Worm (Caenorhabditis elegans) whole organism, L4 larva: ENCODE measurements around the gene Y34B4A.2.

Experiments used
- F37D6.2 ChIP-seq: sonication (generic microtip); optimal IDR thresholded peaks from 2 replicates; lab custom pipeline; 2016; ENCODE audit warnings: mild to moderate bottlenecking, missing genetic modification characterization, missing compliant biosample characterization
- Y105C5A.15 ChIP-seq: fragments of 200-800 bp; sonication (Bioruptor generic); IDR thresholded peaks from 2 replicates; pipeline ENCODE4 v1.3.6; 2022; ENCODE audit warnings: missing genetic modification characterization, missing compliant biosample characterization
- Y5F2A.4 ChIP-seq: fragments of 200-800 bp; sonication (Bioruptor generic); optimal IDR thresholded peaks from 2 replicates; lab custom pipeline; 2018; ENCODE audit warnings: mild to moderate bottlenecking, missing genetic modification characterization, missing compliant biosample characterization
- Y75B8A.6 ChIP-seq: fragments of 200-800 bp; sonication (Bioruptor generic); IDR thresholded peaks from 2 replicates; pipeline ENCODE4 v1.3.6; 2022; ENCODE audit warnings: missing genetic modification reagents, missing genetic modification characterization, missing compliant biosample characterization
- ZK337.2 ChIP-seq: fragments of 200-800 bp; sonication (Bioruptor generic); IDR thresholded peaks from 2 replicates; pipeline ENCODE4 v1.3.6; 2022; ENCODE audit warnings: missing genetic modification reagents, missing genetic modification characterization, missing compliant biosample characterization
- aha-1 ChIP-seq: fragments of 150-350 bp; peaks from one replicate; lab custom pipeline; 2014; ENCODE audit warnings: missing biosample characterization, missing genetic modification characterization
- ceh-20 ChIP-seq: fragments of 200-800 bp; sonication (Bioruptor generic); IDR thresholded peaks from 2 replicates; pipeline ENCODE4 v1.3.6; 2022; ENCODE audit warnings: missing genetic modification reagents, missing genetic modification characterization, missing compliant biosample characterization
- ceh-28 ChIP-seq: fragments of 150-350 bp; optimal IDR thresholded peaks from 2 replicates; lab custom pipeline; 2014; ENCODE audit warnings: missing biosample characterization, missing genetic modification reagents, missing genetic modification characterization
- ceh-32 ChIP-seq: sonication (generic microtip); optimal IDR thresholded peaks from 2 replicates; lab custom pipeline; 2016; ENCODE audit warnings: mild to moderate bottlenecking, missing genetic modification characterization, missing compliant biosample characterization; ENCODE audit not compliant: poor library complexity
- cey-2 ChIP-seq: sonication (generic microtip); optimal IDR thresholded peaks from 3 replicates; lab custom pipeline; 2017; ENCODE audit warnings: missing genetic modification characterization, mild to moderate bottlenecking, missing compliant biosample characterization, antibody characterized with exemption, borderline replicate concordance; ENCODE audit not compliant: insufficient read depth
- ctbp-1 ChIP-seq: fragments of 200-800 bp; sonication (Bioruptor generic); IDR thresholded peaks from 2 replicates; pipeline ENCODE4 v1.3.6; 2022; ENCODE audit warnings: missing genetic modification reagents, missing genetic modification characterization, missing compliant biosample characterization
- daf-12 ChIP-seq: fragments of 150-350 bp; optimal IDR thresholded peaks from 2 replicates; lab custom pipeline; 2014; ENCODE audit warnings: missing biosample characterization, missing genetic modification reagents, missing genetic modification characterization
- daf-16 ChIP-seq, 3 experiments: sonication (generic microtip); optimal IDR thresholded peaks; 2 replicates each; lab custom pipeline; 2016 to 2017; ENCODE audit warnings: missing genetic modification characterization in 3 of 3, missing genetic modification reagents in 3 of 3, mild to moderate bottlenecking in 2 of 3, missing compliant biosample characterization in 2 of 3, missing biosample characterization in 1 of 3, moderate library complexity in 1 of 3
- dmd-6 ChIP-seq: fragments of 200-800 bp; sonication (Bioruptor generic); IDR thresholded peaks from 2 replicates; pipeline ENCODE4 v1.3.6; 2022; ENCODE audit warnings: missing genetic modification reagents, missing genetic modification characterization, missing compliant biosample characterization
- dpl-1 ChIP-seq: fragments of 150-350 bp; optimal IDR thresholded peaks from 2 replicates; lab custom pipeline; 2014; ENCODE audit warnings: missing biosample characterization, missing genetic modification reagents, missing genetic modification characterization
- duxl-1 ChIP-seq: sonication (generic microtip); optimal IDR thresholded peaks from 2 replicates; lab custom pipeline; 2016; ENCODE audit warnings: mild to moderate bottlenecking, missing genetic modification characterization, moderate library complexity, missing compliant biosample characterization; ENCODE audit not compliant: poor library complexity
- dve-1 ChIP-seq: sonication (generic microtip); optimal IDR thresholded peaks from 2 replicates; lab custom pipeline; 2017; ENCODE audit warnings: antibody characterized with exemption, mild to moderate bottlenecking, missing genetic modification characterization, missing compliant biosample characterization; ENCODE audit not compliant: insufficient read depth
- egl-27 ChIP-seq: sonication (generic microtip); optimal IDR thresholded peaks from 3 replicates; lab custom pipeline; 2017; ENCODE audit warnings: missing biosample characterization, missing genetic modification reagents, missing genetic modification characterization
- egl-43 ChIP-seq: fragments of 200-800 bp; sonication (Bioruptor generic); IDR thresholded peaks from 2 replicates; pipeline ENCODE4 v1.3.6; 2022; ENCODE audit warnings: missing genetic modification reagents, missing genetic modification characterization, missing compliant biosample characterization
- fos-1 ChIP-seq: fragments of 150-350 bp; optimal IDR thresholded peaks from 2 replicates; lab custom pipeline; 2014; ENCODE audit warnings: missing biosample characterization, missing genetic modification characterization
- hlh-11 ChIP-seq: fragments of 200-800 bp; sonication (Bioruptor generic); optimal IDR thresholded peaks from 2 replicates; lab custom pipeline; 2018; ENCODE audit warnings: mild to moderate bottlenecking, missing genetic modification characterization, missing compliant biosample characterization
- lin-1 ChIP-seq: fragments of 200-800 bp; sonication (Bioruptor generic); IDR thresholded peaks from 2 replicates; pipeline ENCODE4 v1.3.6; 2022; ENCODE audit warnings: missing genetic modification reagents, missing genetic modification characterization, missing compliant biosample characterization
- lin-13 ChIP-seq: fragments of 150-350 bp; optimal IDR thresholded peaks from 2 replicates; lab custom pipeline; 2014; ENCODE audit warnings: missing biosample characterization, missing genetic modification reagents, missing genetic modification characterization
- lin-15B ChIP-seq: fragments of 150-350 bp; sonication (generic microtip); optimal IDR thresholded peaks from 3 replicates; lab custom pipeline; 2014; ENCODE audit warnings: missing biosample characterization, missing genetic modification characterization
- mdt-29 ChIP-seq: fragments of 200-800 bp; sonication (Bioruptor generic); IDR thresholded peaks from 2 replicates; pipeline ENCODE4 v1.3.6; 2022; ENCODE audit warnings: missing genetic modification reagents, missing genetic modification characterization, missing compliant biosample characterization
- mes-2 ChIP-seq: sonication (generic microtip); optimal IDR thresholded peaks from 2 replicates; lab custom pipeline; 2016; ENCODE audit warnings: missing genotype, mild to moderate bottlenecking, missing genetic modification characterization, missing compliant biosample characterization; ENCODE audit not compliant: poor library complexity, severe bottlenecking
- nhr-102 ChIP-seq: sonication (generic microtip); optimal IDR thresholded peaks from 2 replicates; lab custom pipeline; 2016; ENCODE audit warnings: mild to moderate bottlenecking, missing genetic modification characterization, moderate library complexity, missing compliant biosample characterization
- nhr-11 ChIP-seq: fragments of 150-350 bp; optimal IDR thresholded peaks from 2 replicates; lab custom pipeline; 2014; ENCODE audit warnings: missing biosample characterization, missing genetic modification characterization
- nhr-111 ChIP-seq: fragments of 200-800 bp; sonication (Bioruptor generic); optimal IDR thresholded peaks from 2 replicates; lab custom pipeline; 2018; ENCODE audit warnings: mild to moderate bottlenecking, missing genetic modification characterization, missing compliant biosample characterization
- nhr-25 ChIP-seq: sonication (generic microtip); optimal IDR thresholded peaks from 2 replicates; lab custom pipeline; 2017; ENCODE audit warnings: missing genetic modification characterization, mild to moderate bottlenecking, missing compliant biosample characterization, antibody characterized with exemption, moderate library complexity, borderline replicate concordance; ENCODE audit not compliant: insufficient read depth
- nhr-28 ChIP-seq: fragments of 150-350 bp; optimal IDR thresholded peaks from 2 replicates; lab custom pipeline; 2014; ENCODE audit warnings: missing biosample characterization, missing genetic modification characterization
- nhr-42 ChIP-seq: fragments of 200-800 bp; sonication (Bioruptor generic); IDR thresholded peaks from 2 replicates; pipeline ENCODE4 v1.3.6; 2022; ENCODE audit warnings: missing genetic modification characterization, missing compliant biosample characterization
- nhr-6 ChIP-seq: fragments of 150-350 bp; optimal IDR thresholded peaks from 2 replicates; lab custom pipeline; 2014; ENCODE audit warnings: missing biosample characterization, missing genetic modification characterization
- php-3 ChIP-seq: fragments of 200-800 bp; sonication (Bioruptor generic); IDR thresholded peaks from 2 replicates; pipeline ENCODE4 v1.3.6; 2022; ENCODE audit warnings: missing genetic modification reagents, missing genetic modification characterization, missing compliant biosample characterization
- pqm-1 ChIP-seq: sonication (generic microtip); optimal IDR thresholded peaks from 2 replicates; lab custom pipeline; 2017; ENCODE audit warnings: missing biosample characterization, missing genetic modification characterization
- rbr-2 ChIP-seq: sonication (generic microtip); optimal IDR thresholded peaks from 2 replicates; lab custom pipeline; 2016; ENCODE audit warnings: missing genotype, missing genetic modification characterization, missing compliant biosample characterization
- sdz-12 ChIP-seq: fragments of 200-800 bp; sonication (Bioruptor generic); optimal IDR thresholded peaks from 2 replicates; lab custom pipeline; 2018; ENCODE audit warnings: mild to moderate bottlenecking, missing genetic modification characterization, missing compliant biosample characterization
- snpc-4 ChIP-seq: fragments of 150-350 bp; optimal IDR thresholded peaks from 2 replicates; lab custom pipeline; 2014; ENCODE audit warnings: missing biosample characterization, missing genetic modification characterization
- tag-97 ChIP-seq: fragments of 200-800 bp; sonication (Bioruptor generic); IDR thresholded peaks from 2 replicates; pipeline ENCODE4 v1.3.6; 2022; ENCODE audit warnings: missing genetic modification characterization, missing compliant biosample characterization
- unc-39 ChIP-seq: sonication (generic microtip); optimal IDR thresholded peaks from 2 replicates; lab custom pipeline; 2017; ENCODE audit warnings: missing biosample characterization, missing genetic modification characterization
- unc-62 ChIP-seq, 3 experiments: fragments of 150-350 bp in 1 of 3; sonication (generic microtip); optimal IDR thresholded peaks in 2 of 3; peaks in 1 of 3; 1 replicate in 1 of 3; 2 replicates in 2 of 3; lab custom pipeline; 2014 to 2017; ENCODE audit warnings: missing biosample characterization in 3 of 3, missing genetic modification characterization in 3 of 3, missing genetic modification reagents in 3 of 3, missing genotype in 1 of 3
- vab-7 ChIP-seq: fragments of 200-800 bp; sonication (Bioruptor generic); IDR thresholded peaks from 2 replicates; pipeline ENCODE4 v1.3.6; 2022; ENCODE audit warnings: missing genetic modification reagents, missing genetic modification characterization, missing compliant biosample characterization
- zip-2 ChIP-seq: fragments of 150-350 bp; optimal IDR thresholded peaks from 2 replicates; lab custom pipeline; 2014; ENCODE audit warnings: missing biosample characterization, missing genetic modification characterization
- ztf-11 ChIP-seq: fragments of 150-350 bp; optimal IDR thresholded peaks from 2 replicates; lab custom pipeline; 2014; ENCODE audit warnings: missing biosample characterization, missing genetic modification characterization
- ztf-7 ChIP-seq: fragments of 150-350 bp; optimal IDR thresholded peaks from 2 replicates; lab custom pipeline; 2014; ENCODE audit warnings: missing biosample characterization, missing genetic modification characterization

The Y34B4A.2 gene

DNA sequence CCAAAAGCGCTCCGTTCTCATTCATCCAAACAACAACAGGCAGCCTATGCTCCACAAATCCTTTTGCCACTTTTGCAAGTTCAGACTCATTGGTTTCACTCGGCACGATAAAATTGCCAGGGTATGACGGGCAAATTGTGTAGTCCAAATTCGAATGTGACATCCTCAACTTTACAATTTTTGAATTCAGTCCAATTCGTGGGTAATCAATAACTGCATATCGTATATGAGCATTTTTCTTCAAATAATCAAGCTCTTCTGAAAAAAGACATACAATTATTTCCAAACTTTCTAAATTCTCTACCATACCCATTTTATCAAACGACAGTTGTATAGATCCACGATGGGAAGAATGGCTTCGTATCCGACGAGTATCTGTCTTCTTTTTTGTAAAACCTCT is 41.1 kb upstream of the Y34B4A.2 start:
- TF ChIP-seq unc-62 (GFP tag; optimal IDR thresholded peaks at IDR 0.05 in 1 of 2; lab: Kevin White, UChicago) (peak in 1 of 2 experiments; percentile 57), unc-62 (tag; optimal IDR thresholded peaks at IDR 0.05; lab: Kevin White, UChicago) (no peak), lin-15B (no peak), aha-1 (tag; lab: Kevin White, UChicago) (peak; percentile 61)
- TF ChIP-seq, all 104 proteins: peak for 2

DNA sequence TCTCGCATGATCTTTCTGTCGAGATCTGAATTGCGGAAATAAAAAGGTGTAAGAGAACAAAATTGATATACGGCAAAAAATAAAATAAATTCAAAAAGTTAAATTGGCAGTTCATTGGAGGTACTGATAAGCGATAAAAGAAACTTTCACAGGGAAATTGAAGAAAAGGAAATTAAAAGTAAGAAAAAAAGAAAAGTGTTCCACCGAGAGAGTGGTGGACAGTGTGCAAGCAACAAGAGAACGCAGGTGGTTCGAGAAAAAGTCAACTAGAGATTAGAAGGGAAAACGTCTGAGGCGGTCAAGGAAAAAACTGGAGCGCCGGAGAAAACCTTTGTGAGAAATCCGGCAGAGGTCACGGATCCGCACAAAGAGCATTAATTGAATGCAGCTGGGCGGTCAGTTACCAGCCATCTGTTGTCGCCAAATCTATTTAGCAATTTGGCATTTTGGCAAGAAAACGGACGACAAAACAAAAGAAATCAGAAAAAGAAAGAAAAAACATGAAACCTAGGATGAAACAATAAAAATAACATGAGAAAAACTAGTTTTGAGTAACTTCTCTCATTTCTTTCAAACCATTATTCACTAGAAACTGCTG is 35.8 kb upstream of the Y34B4A.2 start, which contains the start of gene mtm-5:
Gene mtm-5 (minus strand): TSS at position 27 of the 598 bp plus-strand sequence.
- TF ChIP-seq lin-1 (GFP tag; lab: Robert Waterston, UW) (peak; percentile 14; the same call in 1 of the 2 replicates), mes-2 (tag; lab: Kevin White, UChicago) (peak; percentile 32), sdz-12 (GFP tag; lab: Kevin White, UChicago) (no peak), nhr-28 (tag; lab: Kevin White, UChicago) (peak; percentile 57), dmd-6 (GFP tag; lab: Robert Waterston, UW) (peak; percentile 65; the same call in 1 of the 2 replicates), ceh-28 (tag; lab: Kevin White, UChicago) (no peak), dve-1 (peak; percentile 57), hlh-11 (tag; lab: Kevin White, UChicago) (peak; percentile 55), pqm-1 (tag; lab: Kevin White, UChicago) (peak; percentile 68)

DNA sequence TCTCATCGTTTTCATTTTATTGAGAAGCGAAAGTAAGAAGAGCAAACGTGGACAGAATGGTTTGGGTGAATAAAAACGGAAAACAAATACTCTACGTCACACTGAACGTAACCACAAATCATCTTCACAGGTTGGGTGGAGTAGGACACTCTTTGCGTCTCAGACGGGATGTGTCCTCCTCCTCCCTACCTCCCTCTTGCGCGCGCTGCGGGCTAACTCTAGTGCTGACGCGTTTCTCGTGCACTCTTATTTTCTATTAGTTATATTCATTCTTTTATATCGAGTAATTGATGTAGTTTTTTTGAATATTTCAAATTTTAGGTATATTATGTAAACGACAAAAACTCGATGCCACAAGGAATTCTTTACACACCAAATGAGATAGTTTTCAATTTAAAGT is 35.3 kb upstream of the Y34B4A.2 start, which contains the start of gene Y34B4A.7:
Gene Y34B4A.7 (plus strand): TSS at position 297 of the 400 bp plus-strand sequence.
- TF ChIP-seq egl-43 (GFP tag; lab: Robert Waterston, UW) = no peak
- TF ChIP-seq cey-2 (tag; lab: Kevin White, UChicago) = no peak
- TF ChIP-seq daf-16 (GFP tag; optimal IDR thresholded peaks at IDR 0.05; lab: Kevin White, UChicago) = peak in 1 of 2 experiments; percentile 15
- peak; percentile 12 for TF ChIP-seq daf-16 (tag; optimal IDR thresholded peaks at IDR 0.05; lab: Kevin White, UChicago)
- TF ChIP-seq php-3 (GFP tag; lab: Robert Waterston, UW) = no peak
- TF ChIP-seq ZK337.2 (GFP tag; lab: Robert Waterston, UW) = no peak
- TF ChIP-seq ctbp-1 (GFP tag; lab: Robert Waterston, UW) = peak; percentile 57; the same call in 1 of the 2 replicates
- peak; percentile 22 for TF ChIP-seq F37D6.2 (tag; lab: Kevin White, UChicago)
- TF ChIP-seq nhr-111 (GFP tag; lab: Kevin White, UChicago) = no peak
- no peak for TF ChIP-seq ztf-11 (tag; lab: Kevin White, UChicago)
- no peak for TF ChIP-seq fos-1
- no peak for TF ChIP-seq Y5F2A.4
- no peak for TF ChIP-seq unc-39
- TF ChIP-seq lin-13 = peak; percentile 38
- no peak for TF ChIP-seq egl-27 (tag; lab: Kevin White, UChicago)
- TF ChIP-seq mdt-29 = no peak
- TF ChIP-seq aha-1 (tag; lab: Kevin White, UChicago) = no peak
- no peak for TF ChIP-seq snpc-4 (tag; lab: Kevin White, UChicago)
- TF ChIP-seq dve-1 = peak; percentile 72
- TF ChIP-seq daf-12 (tag; lab: Kevin White, UChicago) = no peak
- TF ChIP-seq tag-97 = no peak
- TF ChIP-seq Y105C5A.15 = no peak
- TF ChIP-seq nhr-25 (tag; lab: Kevin White, UChicago) = no peak
- no peak for TF ChIP-seq Y75B8A.6
- no peak for TF ChIP-seq ceh-20 (GFP tag; lab: Robert Waterston, UW)
- peak; percentile 41 for TF ChIP-seq zip-2 (tag; lab: Kevin White, UChicago)
- no peak for TF ChIP-seq nhr-42
- no peak for TF ChIP-seq vab-7 (GFP tag; lab: Robert Waterston, UW)
- TF ChIP-seq dpl-1 (GFP tag; lab: Kevin White, UChicago) = peak; percentile 65
- TF ChIP-seq nhr-6 (tag; lab: Kevin White, UChicago) = peak; percentile 8
- TF ChIP-seq ceh-32 = peak; percentile 2
- peak; percentile 16 for TF ChIP-seq nhr-11
- no peak for TF ChIP-seq duxl-1
- peak; percentile 44 for TF ChIP-seq nhr-102 (tag; lab: Kevin White, UChicago)
- peak; percentile 64 for TF ChIP-seq ztf-7 (tag; lab: Kevin White, UChicago)
- TF ChIP-seq rbr-2 (tag; lab: Kevin White, UChicago) = peak; percentile 73
